Fruit fly (Drosophila melanogaster) whole organism, prepupa: ENCODE data around the gene Aprt.

Source experiments
- Blimp-1 ChIP-seq: fragments of 200-800 bp; sonication (Bioruptor generic); optimal IDR thresholded peaks from 3 replicates; lab custom pipeline; 2017; ENCODE audit warnings: missing biosample characterization, missing genetic modification characterization, mild to moderate bottlenecking, moderate library complexity, missing genetic modification reagents
- CG10669 ChIP-seq: fragments of 200-800 bp; sonication (Bioruptor generic); optimal IDR thresholded peaks from 3 replicates; lab custom pipeline; 2018; ENCODE audit warnings: missing biosample characterization, mild to moderate bottlenecking, missing genetic modification characterization, moderate library complexity
- CG11294 ChIP-seq: fragments of 200-800 bp; sonication (Bioruptor generic); IDR thresholded peaks from 2 replicates; pipeline ENCODE4 v1.3.6; 2022; ENCODE audit warnings: missing biosample characterization, missing genetic modification characterization
- CG11762 ChIP-seq: fragments of 200-800 bp; sonication (Bioruptor generic); optimal IDR thresholded peaks from 3 replicates; lab custom pipeline; 2016; ENCODE audit warnings: missing biosample characterization, missing genetic modification characterization; ENCODE audit not compliant: insufficient read depth
- CG15336 ChIP-seq: fragments of 200-800 bp; sonication (Bioruptor generic); IDR thresholded peaks from 2 replicates; pipeline ENCODE4 v1.3.6; 2022; ENCODE audit warnings: missing biosample characterization, missing genetic modification characterization
- CG1621 ChIP-seq: fragments of 200-800 bp; sonication (Bioruptor generic); optimal IDR thresholded peaks from 3 replicates; lab custom pipeline; 2018; ENCODE audit warnings: missing biosample characterization, mild to moderate bottlenecking, missing genetic modification characterization
- CG16779 ChIP-seq: fragments of 200-800 bp; sonication (Bioruptor generic); optimal IDR thresholded peaks from 3 replicates; lab custom pipeline; 2017; ENCODE audit warnings: missing biosample characterization, mild to moderate bottlenecking, missing genetic modification characterization
- CG3032 ChIP-seq: fragments of 200-800 bp; optimal IDR thresholded peaks from 2 replicates; lab custom pipeline; 2019; ENCODE audit warnings: missing biosample characterization, mild to moderate bottlenecking, missing genetic modification characterization, moderate library complexity
- CG32006 ChIP-seq: fragments of 200-800 bp; sonication (Bioruptor generic); optimal IDR thresholded peaks from 3 replicates; lab custom pipeline; 2017; ENCODE audit warnings: missing biosample characterization, mild to moderate bottlenecking, missing genetic modification characterization
- CG34406 ChIP-seq: fragments of 200-800 bp; sonication (Bioruptor generic); optimal IDR thresholded peaks from 3 replicates; lab custom pipeline; 2016; ENCODE audit warnings: missing biosample characterization, missing genetic modification characterization
- CG3919 ChIP-seq: fragments of 200-800 bp; sonication (Bioruptor generic); optimal IDR thresholded peaks from 3 replicates; lab custom pipeline; 2016; ENCODE audit warnings: missing biosample characterization, missing genetic modification characterization
- CG6163 ChIP-seq: fragments of 200-800 bp; sonication (Bioruptor generic); IDR thresholded peaks from 3 replicates; pipeline ENCODE4 v1.3.6; 2022; ENCODE audit warnings: missing biosample characterization, missing genetic modification characterization
- CG6792 ChIP-seq: fragments of 200-800 bp; sonication (Bioruptor generic); optimal IDR thresholded peaks from 3 replicates; lab custom pipeline; 2016; ENCODE audit warnings: missing biosample characterization, missing genetic modification characterization
- CG6808 ChIP-seq: fragments of 200-800 bp; sonication (Bioruptor generic); optimal IDR thresholded peaks from 3 replicates; lab custom pipeline; 2017; ENCODE audit warnings: missing biosample characterization, missing genetic modification characterization, mild to moderate bottlenecking, moderate library complexity, missing genetic modification reagents
- CG6854 ChIP-seq: fragments of 200-800 bp; sonication (Bioruptor generic); optimal IDR thresholded peaks from 2 replicates; lab custom pipeline; 2017; ENCODE audit warnings: missing biosample characterization, mild to moderate bottlenecking, missing genetic modification characterization
- CG8119 ChIP-seq: fragments of 200-800 bp; sonication (Bioruptor generic); IDR thresholded peaks from 3 replicates; pipeline ENCODE4 v1.3.6; 2022; ENCODE audit warnings: missing biosample characterization, missing genetic modification characterization
- CG8632 ChIP-seq: fragments of 200-800 bp; sonication (Bioruptor generic); optimal IDR thresholded peaks from 3 replicates; lab custom pipeline; 2016; ENCODE audit warnings: missing biosample characterization, missing genetic modification characterization
- CG9139 ChIP-seq: fragments of 200-800 bp; sonication (Bioruptor generic); optimal IDR thresholded peaks from 3 replicates; lab custom pipeline; 2017; ENCODE audit warnings: missing biosample characterization, mild to moderate bottlenecking, missing genetic modification characterization
- Eip75B ChIP-seq: fragments of 200-800 bp; sonication (Bioruptor generic); optimal IDR thresholded peaks from 3 replicates; lab custom pipeline; 2016; ENCODE audit warnings: missing biosample characterization, missing genetic modification characterization
- Eip93F ChIP-seq: fragments of 200-800 bp; sonication (Bioruptor generic); optimal IDR thresholded peaks from 2 replicates; lab custom pipeline; 2016; ENCODE audit warnings: missing biosample characterization, mild to moderate bottlenecking, missing genetic modification characterization
- Ets21C ChIP-seq: fragments of 200-800 bp; sonication (Bioruptor generic); optimal IDR thresholded peaks from 3 replicates; lab custom pipeline; 2016; ENCODE audit warnings: missing biosample characterization, missing genetic modification characterization
- Ets96B ChIP-seq: fragments of 200-800 bp; optimal IDR thresholded peaks from 2 replicates; lab custom pipeline; 2019; ENCODE audit warnings: missing biosample characterization, mild to moderate bottlenecking, missing genetic modification characterization, moderate library complexity
- Hr38 ChIP-seq: sonication (Bioruptor generic); optimal IDR thresholded peaks from 2 replicates; lab custom pipeline; 2016; ENCODE audit warnings: missing biosample characterization, missing genetic modification characterization
- Hr39 ChIP-seq: fragments of 200-800 bp; sonication (Bioruptor generic); optimal IDR thresholded peaks from 2 replicates; lab custom pipeline; 2016; ENCODE audit warnings: missing biosample characterization, missing genetic modification characterization
- Sox102F ChIP-seq: fragments of 200-800 bp; sonication (Bioruptor generic); optimal IDR thresholded peaks from 2 replicates; lab custom pipeline; 2016; ENCODE audit warnings: missing biosample characterization, mild to moderate bottlenecking, missing genetic modification characterization
- Sox14 ChIP-seq: fragments of 200-800 bp; sonication (Bioruptor generic); optimal IDR thresholded peaks from 3 replicates; lab custom pipeline; 2016; ENCODE audit warnings: missing biosample characterization, missing genetic modification characterization
- Sox15 ChIP-seq: fragments of 200-800 bp; sonication (Bioruptor generic); optimal IDR thresholded peaks from 3 replicates; lab custom pipeline; 2016; ENCODE audit warnings: missing biosample characterization, missing genetic modification characterization
- achi ChIP-seq: fragments of 200-800 bp; sonication (Bioruptor generic); optimal IDR thresholded peaks from 3 replicates; lab custom pipeline; 2016; ENCODE audit warnings: missing biosample characterization, missing genetic modification characterization
- acj6 ChIP-seq: fragments of 200-800 bp; sonication (Bioruptor generic); optimal IDR thresholded peaks from 3 replicates; lab custom pipeline; 2016; ENCODE audit warnings: missing biosample characterization, missing genetic modification characterization
- cyc ChIP-seq: fragments of 200-800 bp; sonication (Bioruptor generic); optimal IDR thresholded peaks from 3 replicates; lab custom pipeline; 2016; ENCODE audit warnings: missing biosample characterization, missing genetic modification characterization
- dac ChIP-seq: fragments of 200-800 bp; sonication (Bioruptor generic); optimal IDR thresholded peaks from 2 replicates; lab custom pipeline; 2017; ENCODE audit warnings: missing biosample characterization, mild to moderate bottlenecking, missing genetic modification characterization
- dsx ChIP-seq: fragments of 200-800 bp; optimal IDR thresholded peaks from 3 replicates; lab custom pipeline; 2019; ENCODE audit warnings: missing biosample characterization, mild to moderate bottlenecking, missing genetic modification characterization, moderate library complexity; ENCODE audit not compliant: poor library complexity, severe bottlenecking
- eg ChIP-seq: fragments of 200-800 bp; sonication (Bioruptor generic); IDR thresholded peaks from 3 replicates; pipeline ENCODE4 v1.3.6; 2022; ENCODE audit warnings: missing biosample characterization, missing genetic modification characterization
- esn ChIP-seq: fragments of 200-800 bp; sonication (Bioruptor generic); optimal IDR thresholded peaks from 2 replicates; lab custom pipeline; 2016; ENCODE audit warnings: missing biosample characterization, mild to moderate bottlenecking, missing genetic modification characterization, moderate library complexity
- fkh ChIP-seq: fragments of 200-800 bp; sonication (Bioruptor generic); optimal IDR thresholded peaks from 3 replicates; lab custom pipeline; 2017; ENCODE audit warnings: missing biosample characterization, mild to moderate bottlenecking, missing genetic modification characterization, moderate library complexity
- lz ChIP-seq: fragments of 200-800 bp; sonication (Bioruptor generic); optimal IDR thresholded peaks from 3 replicates; lab custom pipeline; 2016; ENCODE audit warnings: missing biosample characterization, missing genetic modification characterization
- net ChIP-seq: fragments of 200-800 bp; sonication (Bioruptor generic); optimal IDR thresholded peaks from 3 replicates; lab custom pipeline; 2016; ENCODE audit warnings: missing biosample characterization, missing genetic modification characterization
- pdm3 ChIP-seq: fragments of 200-800 bp; sonication (Bioruptor generic); optimal IDR thresholded peaks from 3 replicates; lab custom pipeline; 2016; ENCODE audit warnings: missing biosample characterization, missing genetic modification characterization
- salr ChIP-seq, 2 experiments: fragments of 200-800 bp; sonication (Bioruptor generic); optimal IDR thresholded peaks; 3 replicates each; lab custom pipeline; 2016 to 2018; ENCODE audit warnings: missing biosample characterization in 2 of 2, missing genetic modification characterization in 2 of 2, mild to moderate bottlenecking in 1 of 2
- spab ChIP-seq: fragments of 200-800 bp; sonication (Bioruptor generic); optimal IDR thresholded peaks from 2 replicates; lab custom pipeline; 2017; ENCODE audit warnings: missing biosample characterization, mild to moderate bottlenecking, missing genetic modification characterization, missing genetic modification reagents
- ss ChIP-seq, 2 experiments: fragments of 200-800 bp; sonication (Bioruptor generic); optimal IDR thresholded peaks; 2 replicates in 1 of 2; 3 replicates in 1 of 2; lab custom pipeline; 2017 to 2018; ENCODE audit warnings: mild to moderate bottlenecking in 2 of 2, missing biosample characterization in 2 of 2, missing genetic modification characterization in 2 of 2, moderate library complexity in 1 of 2
- svp ChIP-seq: fragments of 200-800 bp; sonication (Bioruptor generic); peaks from one replicate; lab custom pipeline; 2016; ENCODE audit warnings: missing biosample characterization, missing genetic modification characterization
- topi ChIP-seq: fragments of 200-800 bp; sonication (Bioruptor generic); optimal IDR thresholded peaks from 3 replicates; lab custom pipeline; 2016; ENCODE audit warnings: missing biosample characterization, missing genetic modification characterization
- vri ChIP-seq: fragments of 200-800 bp; sonication (Bioruptor generic); optimal IDR thresholded peaks from 3 replicates; lab custom pipeline; 2016; ENCODE audit warnings: missing biosample characterization, mild to moderate bottlenecking, missing genetic modification characterization

The Aprt gene

DNA sequence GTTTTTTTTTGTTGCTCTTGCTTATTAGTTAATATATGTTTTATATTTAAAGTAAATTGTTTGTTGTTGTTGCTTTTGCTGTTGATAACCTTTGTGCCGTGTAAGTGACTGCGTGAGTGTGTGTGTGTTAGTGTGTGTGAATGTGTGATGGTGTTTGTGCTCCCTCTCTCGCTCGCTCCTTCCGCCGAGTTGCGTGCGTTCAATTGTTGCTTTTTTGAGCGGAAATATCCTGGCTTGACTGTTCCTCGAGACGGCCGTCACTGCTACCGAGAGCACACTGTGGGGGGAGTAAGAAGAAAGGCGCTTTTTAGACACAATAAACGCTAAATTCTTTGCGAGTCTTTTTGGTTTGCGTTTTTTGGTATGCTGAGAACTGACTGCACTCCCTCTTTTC, 23.4 kb downstream of the Aprt start (continued):
- TF ChIP-seq vri (peak; percentile 45), CG6163 (GFP tag; lab: Robert Waterston, UW) (no peak; the same call in 2 of the 3 replicates), cyc (no peak), CG34406 (GFP tag; lab: Kevin White, UChicago) (no peak), CG3919 (GFP tag; lab: Kevin White, UChicago) (no peak), esn (no peak), CG10669 (GFP tag; lab: Kevin White, UChicago) (no peak), ss (GFP tag; optimal IDR thresholded peaks at IDR 0.05; lab: Kevin White, UChicago) (peak; percentile 69 to 77), Eip93F (GFP tag; lab: Kevin White, UChicago) (no peak), Ets96B (tag; lab: Kevin White, UChicago) (no peak), CG16779 (tag; lab: Kevin White, UChicago) (peak; percentile 38), CG8632 (no peak), CG32006 (GFP tag; lab: Kevin White, UChicago) (no peak), net (GFP tag; lab: Kevin White, UChicago) (no peak), CG15336 (GFP tag; lab: Robert Waterston, UW) (no peak; the same call in 1 of the 2 replicates), CG6854 (GFP tag; lab: Kevin White, UChicago) (peak; percentile 18), dsx (GFP tag; lab: Kevin White, UChicago) (peak; percentile 31), Hr38 (GFP tag; lab: Kevin White, UChicago) (no peak), CG6808 (GFP tag; lab: Kevin White, UChicago) (peak; percentile 48), salr (GFP tag; optimal IDR thresholded peaks at IDR 0.05; lab: Kevin White, UChicago) (no peak)

DNA sequence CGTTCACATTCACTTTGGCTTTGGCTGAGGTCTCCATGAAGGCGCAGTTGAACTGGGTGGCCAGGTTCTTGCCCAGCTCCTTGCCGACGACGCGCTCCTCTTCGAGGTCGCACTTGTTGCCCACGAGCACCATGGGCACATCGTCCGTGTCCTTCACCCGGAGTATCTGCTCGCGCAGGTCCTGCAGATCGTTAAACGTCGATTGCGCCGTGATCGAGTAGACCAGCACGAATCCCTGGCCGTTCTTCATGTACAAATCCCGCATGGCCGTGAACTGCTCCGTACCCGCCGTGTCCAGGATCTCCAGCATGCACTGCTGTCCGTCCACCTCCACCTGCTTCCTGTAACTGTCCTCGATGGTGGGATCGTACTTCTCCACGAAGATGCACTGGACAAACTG, 24.1 kb downstream of the Aprt start:
- TF ChIP-seq topi (GFP tag; lab: Kevin White, UChicago) (no peak), Eip75B (GFP tag; lab: Kevin White, UChicago) (no peak), net (GFP tag; lab: Kevin White, UChicago) (no peak), Blimp-1 (no peak), Sox102F (GFP tag; lab: Kevin White, UChicago) (no peak), CG6854 (GFP tag; lab: Kevin White, UChicago) (no peak), salr (GFP tag; optimal IDR thresholded peaks at IDR 0.05; lab: Kevin White, UChicago) (no peak), CG8119 (GFP tag; lab: Robert Waterston, UW) (no peak), eg (GFP tag; lab: Robert Waterston, UW) (no peak), CG11762 (GFP tag; lab: Kevin White, UChicago) (no peak), CG16779 (tag; lab: Kevin White, UChicago) (no peak), Ets21C (no peak), fkh (GFP tag; lab: Kevin White, UChicago) (no peak), CG1621 (tag; lab: Kevin White, UChicago) (no peak), Sox15 (GFP tag; lab: Kevin White, UChicago) (no peak), Eip93F (GFP tag; lab: Kevin White, UChicago) (no peak), cyc (no peak)

DNA sequence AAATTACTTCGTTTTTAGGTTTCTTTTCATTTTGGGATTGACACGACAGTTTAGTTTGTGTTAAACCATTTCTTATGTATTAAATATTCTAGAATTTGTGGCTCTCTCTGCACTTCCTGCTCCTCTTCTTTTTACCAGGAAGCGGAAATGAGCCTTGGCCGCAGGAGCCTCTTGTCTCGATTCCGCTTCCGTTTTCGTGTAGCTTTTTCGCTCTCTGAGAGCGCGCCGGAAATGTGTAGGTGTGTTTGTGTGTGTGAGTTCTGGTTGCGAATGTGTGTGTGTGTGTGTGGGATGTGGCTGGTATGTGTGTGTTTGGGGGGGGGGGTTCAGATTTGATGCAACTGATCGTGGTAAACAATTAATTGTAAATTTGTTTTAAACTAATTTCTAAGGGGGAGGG, 25.3 kb downstream of the Aprt start:
- peak; percentile 44 for TF ChIP-seq Sox102F (GFP tag; lab: Kevin White, UChicago)
- no peak for TF ChIP-seq Sox14 (GFP tag; lab: Kevin White, UChicago)
- TF ChIP-seq CG10669 (GFP tag; lab: Kevin White, UChicago) = peak; percentile 61
- TF ChIP-seq svp = peak; percentile 62
- no peak for TF ChIP-seq lz (GFP tag; lab: Kevin White, UChicago)
- TF ChIP-seq CG1621 (tag; lab: Kevin White, UChicago) = peak; percentile 40
- no peak for TF ChIP-seq pdm3
- TF ChIP-seq net (GFP tag; lab: Kevin White, UChicago) = peak; percentile 36
- peak; percentile 61 for TF ChIP-seq CG9139 (GFP tag; lab: Kevin White, UChicago)
- peak; percentile 4 for TF ChIP-seq cyc
- peak; percentile 40; the same call in 2 of the 3 replicates for TF ChIP-seq CG6163 (GFP tag; lab: Robert Waterston, UW)
- peak; percentile 48 for TF ChIP-seq CG6808 (GFP tag; lab: Kevin White, UChicago)
- peak; percentile 13 for TF ChIP-seq Eip75B (GFP tag; lab: Kevin White, UChicago)
- TF ChIP-seq Hr39 (GFP tag; lab: Kevin White, UChicago) = no peak
- TF ChIP-seq dac = no peak
- peak; percentile 70 for TF ChIP-seq CG3919 (GFP tag; lab: Kevin White, UChicago)
- peak; percentile 37 for TF ChIP-seq spab (GFP tag; lab: Kevin White, UChicago)
- TF ChIP-seq ss (GFP tag; optimal IDR thresholded peaks at IDR 0.05; lab: Kevin White, UChicago) = peak; percentile 26 to 59
- TF ChIP-seq CG6792 (GFP tag; lab: Kevin White, UChicago) = peak; percentile 29
- no peak for TF ChIP-seq CG11294 (GFP tag; lab: Robert Waterston, UW)
- TF ChIP-seq Ets96B (tag; lab: Kevin White, UChicago) = peak; percentile 25
- no peak for TF ChIP-seq CG8632
- TF ChIP-seq CG16779 (tag; lab: Kevin White, UChicago) = peak; percentile 9
- no peak for TF ChIP-seq acj6
- TF ChIP-seq achi (GFP tag; lab: Kevin White, UChicago) = peak; percentile 45
- TF ChIP-seq topi (GFP tag; lab: Kevin White, UChicago) = peak; percentile 43
- TF ChIP-seq fkh (GFP tag; lab: Kevin White, UChicago) = no peak
- TF ChIP-seq CG3032 = peak; percentile 4
- peak; percentile 34 for TF ChIP-seq esn
